Worm (Caenorhabditis elegans) whole organism, young adult: Measurements from ENCODE around the gene F09B9.5.

ENCODE experiments used
- B0035.1 ChIP-seq: sonication (generic microtip); optimal IDR thresholded peaks from 2 replicates; lab custom pipeline; 2016; ENCODE audit warnings: missing genetic modification characterization, mild to moderate bottlenecking, missing compliant biosample characterization, missing genotype, missing genetic modification reagents
- C06A6.2 ChIP-seq: fragments of 200-800 bp; sonication (Bioruptor generic); conservative IDR thresholded peaks from 2 replicates; pipeline ENCODE4 v1.3.6; 2022; ENCODE audit warnings: missing genetic modification characterization, missing compliant biosample characterization
- F10E7.11 ChIP-seq: sonication (generic microtip); optimal IDR thresholded peaks from 2 replicates; lab custom pipeline; 2017; ENCODE audit warnings: mild to moderate bottlenecking, missing genetic modification characterization, moderate library complexity, missing compliant biosample characterization
- F22D6.2 ChIP-seq: sonication (generic microtip); optimal IDR thresholded peaks from 2 replicates; lab custom pipeline; 2016; ENCODE audit warnings: mild to moderate bottlenecking, missing genetic modification characterization, missing compliant biosample characterization
- F49E8.2 ChIP-seq: sonication (generic microtip); optimal IDR thresholded peaks from 3 replicates; lab custom pipeline; 2017; ENCODE audit warnings: missing genetic modification characterization, mild to moderate bottlenecking, missing compliant biosample characterization, antibody characterized with exemption, moderate library complexity; ENCODE audit not compliant: insufficient read depth
- F55B11.4 ChIP-seq: sonication (generic microtip); optimal IDR thresholded peaks from 2 replicates; lab custom pipeline; 2016; ENCODE audit warnings: missing compliant biosample characterization, missing genetic modification characterization, borderline replicate concordance; ENCODE audit not compliant: insufficient read depth
- Y56A3A.18 ChIP-seq: fragments of 200-800 bp; sonication (Bioruptor generic); IDR thresholded peaks from 2 replicates; pipeline ENCODE4 v1.3.6; 2022; ENCODE audit warnings: missing genetic modification reagents, missing genetic modification characterization, missing compliant biosample characterization
- ZK185.1 ChIP-seq: sonication (generic microtip); optimal IDR thresholded peaks from 2 replicates; lab custom pipeline; 2016; ENCODE audit warnings: mild to moderate bottlenecking, missing genetic modification characterization, missing compliant biosample characterization; ENCODE audit not compliant: poor library complexity, severe bottlenecking
- akir-1 ChIP-seq: fragments of 200-800 bp; sonication (Bioruptor generic); optimal IDR thresholded peaks from 2 replicates; lab custom pipeline; 2018; ENCODE audit warnings: mild to moderate bottlenecking, missing genetic modification characterization, moderate library complexity, missing compliant biosample characterization
- ama-1 ChIP-seq, 3 experiments: fragments of 150-350 bp in 1 of 3; sonication (generic microtip) in 2 of 3; optimal IDR thresholded peaks; 2 replicates each; lab custom pipeline; 2014 to 2018; ENCODE audit warnings: missing biosample characterization in 2 of 3, missing genetic modification characterization in 2 of 3, missing genetic modification reagents in 2 of 3
- atf-7 ChIP-seq: sonication (generic microtip); optimal IDR thresholded peaks from 2 replicates; lab custom pipeline; 2017; ENCODE audit warnings: mild to moderate bottlenecking, missing genetic modification characterization, missing compliant biosample characterization
- bed-1 ChIP-seq: fragments of 200-800 bp; sonication (Bioruptor generic); IDR thresholded peaks from 2 replicates; pipeline ENCODE4 v1.3.6; 2022; ENCODE audit warnings: missing genetic modification reagents, missing genetic modification characterization, missing compliant biosample characterization
- bed-2 ChIP-seq: fragments of 200-800 bp; sonication (Bioruptor generic); IDR thresholded peaks from 2 replicates; pipeline ENCODE4 v1.3.6; 2022; ENCODE audit warnings: missing genetic modification reagents, missing genetic modification characterization, missing compliant biosample characterization
- ccch-3 ChIP-seq: fragments of 200-800 bp; sonication (Bioruptor generic); optimal IDR thresholded peaks from 2 replicates; lab custom pipeline; 2018; ENCODE audit warnings: mild to moderate bottlenecking, missing genetic modification characterization, missing compliant biosample characterization
- cebp-1 ChIP-seq, 2 experiments: fragments of 200-800 bp in 1 of 2; sonication (Bioruptor generic) in 1 of 2; sonication (generic microtip) in 1 of 2; IDR thresholded peaks in 1 of 2; optimal IDR thresholded peaks in 1 of 2; 2 replicates each; pipeline versions ENCODE4 v1.3.6 to Lab custom; 2017 to 2022; ENCODE audit warnings: missing compliant biosample characterization in 2 of 2, missing genetic modification characterization in 2 of 2, mild to moderate bottlenecking in 1 of 2, missing genetic modification reagents in 1 of 2, moderate library complexity in 1 of 2
- ceh-100 ChIP-seq: fragments of 200-800 bp; sonication (Bioruptor generic); IDR thresholded peaks from 2 replicates; pipeline ENCODE4 v1.3.6; 2022; ENCODE audit warnings: missing genetic modification reagents, missing genetic modification characterization, missing compliant biosample characterization
- ceh-27 ChIP-seq: fragments of 200-800 bp; sonication (Bioruptor generic); optimal IDR thresholded peaks from 2 replicates; lab custom pipeline; 2018; ENCODE audit warnings: mild to moderate bottlenecking, missing genetic modification characterization, moderate library complexity, missing compliant biosample characterization
- ceh-58 ChIP-seq: fragments of 200-800 bp; sonication (Bioruptor generic); IDR thresholded peaks from 2 replicates; pipeline ENCODE4 v1.3.6; 2022; ENCODE audit warnings: missing genetic modification characterization, missing compliant biosample characterization
- ceh-91 ChIP-seq: fragments of 200-800 bp; sonication (Bioruptor generic); IDR thresholded peaks from 2 replicates; pipeline ENCODE4 v1.3.6; 2022; ENCODE audit warnings: missing genetic modification reagents, missing genetic modification characterization, missing compliant biosample characterization
- chd-7 ChIP-seq: sonication (generic microtip); optimal IDR thresholded peaks from 2 replicates; lab custom pipeline; 2016; ENCODE audit warnings: mild to moderate bottlenecking, missing genetic modification characterization, moderate library complexity, missing compliant biosample characterization
- dpff-1 ChIP-seq: sonication (generic microtip); optimal IDR thresholded peaks from 2 replicates; lab custom pipeline; 2017; ENCODE audit warnings: mild to moderate bottlenecking, missing genetic modification characterization, missing compliant biosample characterization
- dpl-1 ChIP-seq: fragments of 150-350 bp; optimal IDR thresholded peaks from 2 replicates; lab custom pipeline; 2014; ENCODE audit warnings: missing biosample characterization, missing genetic modification reagents, missing genetic modification characterization
- ekl-4 ChIP-seq: fragments of 200-800 bp; sonication (Bioruptor generic); IDR thresholded peaks from 2 replicates; pipeline ENCODE4 v1.3.6; 2022; ENCODE audit warnings: missing genetic modification reagents, missing genetic modification characterization, missing compliant biosample characterization
- gei-17 ChIP-seq: fragments of 200-800 bp; sonication (Bioruptor generic); optimal IDR thresholded peaks from 2 replicates; lab custom pipeline; 2018; ENCODE audit warnings: mild to moderate bottlenecking, missing genetic modification characterization, missing compliant biosample characterization
- hmg-20 ChIP-seq: fragments of 200-800 bp; sonication (Bioruptor generic); IDR thresholded peaks from 2 replicates; pipeline ENCODE4 v1.3.6; 2022; ENCODE audit warnings: missing genetic modification reagents, missing genetic modification characterization, missing compliant biosample characterization
- hsf-1 ChIP-seq: fragments of 200-800 bp; sonication (Bioruptor generic); IDR thresholded peaks from 2 replicates; pipeline ENCODE4 v1.3.6; 2022; ENCODE audit warnings: missing genetic modification reagents, missing genetic modification characterization, missing compliant biosample characterization
- lag-1 ChIP-seq: fragments of 200-800 bp; sonication (Bioruptor generic); IDR thresholded peaks from 2 replicates; pipeline ENCODE4 v1.3.6; 2022; ENCODE audit warnings: missing genetic modification reagents, missing genetic modification characterization, missing compliant biosample characterization
- let-607 ChIP-seq, 2 experiments: fragments of 200-800 bp in 1 of 2; sonication (Bioruptor generic) in 1 of 2; sonication (generic microtip) in 1 of 2; optimal IDR thresholded peaks; 2 replicates each; lab custom pipeline; 2016 to 2018; ENCODE audit warnings: mild to moderate bottlenecking in 2 of 2, missing compliant biosample characterization in 2 of 2, missing genetic modification characterization in 2 of 2, moderate library complexity in 2 of 2, missing genotype in 1 of 2
- lin-26 ChIP-seq: fragments of 200-800 bp; sonication (Bioruptor generic); IDR thresholded peaks from 2 replicates; pipeline ENCODE4 v1.3.6; 2022; ENCODE audit warnings: missing genetic modification reagents, missing genetic modification characterization, missing compliant biosample characterization
- lin-54 ChIP-seq: fragments of 200-800 bp; sonication (Bioruptor generic); optimal IDR thresholded peaks from 2 replicates; lab custom pipeline; 2018; ENCODE audit warnings: mild to moderate bottlenecking, missing genetic modification characterization, missing compliant biosample characterization
- lsl-1 ChIP-seq: fragments of 200-800 bp; sonication (Bioruptor generic); optimal IDR thresholded peaks from 2 replicates; lab custom pipeline; 2018; ENCODE audit warnings: mild to moderate bottlenecking, missing genetic modification characterization, moderate library complexity, missing compliant biosample characterization
- madf-3 ChIP-seq: fragments of 200-800 bp; sonication (Bioruptor generic); IDR thresholded peaks from 2 replicates; pipeline ENCODE4 v1.3.6; 2022; ENCODE audit warnings: missing genetic modification reagents, missing genetic modification characterization, missing compliant biosample characterization
- nhr-27 ChIP-seq: fragments of 200-800 bp; sonication (Bioruptor generic); optimal IDR thresholded peaks from 2 replicates; lab custom pipeline; 2018; ENCODE audit warnings: mild to moderate bottlenecking, missing genetic modification characterization, moderate library complexity, missing compliant biosample characterization
- nhr-80 ChIP-seq: sonication (generic microtip); optimal IDR thresholded peaks from 2 replicates; lab custom pipeline; 2016; ENCODE audit warnings: missing genetic modification characterization, missing compliant biosample characterization
- nhr-90 ChIP-seq: sonication (generic microtip); optimal IDR thresholded peaks from 2 replicates; lab custom pipeline; 2016; ENCODE audit warnings: missing genotype, mild to moderate bottlenecking, missing genetic modification characterization, missing compliant biosample characterization
- pha-4 ChIP-seq: fragments of 150-350 bp; sonication (generic microtip); optimal IDR thresholded peaks from 2 replicates; lab custom pipeline; 2014; ENCODE audit warnings: missing biosample characterization, missing genetic modification reagents, missing genetic modification characterization
- sdz-38 ChIP-seq: sonication (generic microtip); optimal IDR thresholded peaks from 2 replicates; lab custom pipeline; 2016; ENCODE audit warnings: missing genotype, missing genetic modification characterization, missing compliant biosample characterization
- sea-2 ChIP-seq: fragments of 200-800 bp; sonication (Bioruptor generic); IDR thresholded peaks from 2 replicates; pipeline ENCODE4 v1.3.6; 2022; ENCODE audit warnings: missing genetic modification characterization, missing compliant biosample characterization
- snpc-1.1 ChIP-seq: sonication (generic microtip); optimal IDR thresholded peaks from 2 replicates; lab custom pipeline; 2017; ENCODE audit warnings: missing genetic modification characterization, mild to moderate bottlenecking, missing compliant biosample characterization, antibody characterized with exemption, moderate library complexity, missing genotype, missing genetic modification reagents; ENCODE audit not compliant: insufficient read depth
- snpc-4 ChIP-seq, 5 experiments: fragments of 150-350 bp in 1 of 5; sonication (generic microtip) in 4 of 5; optimal IDR thresholded peaks; 2 replicates each; lab custom pipeline; 2014 to 2018; ENCODE audit warnings: missing genetic modification characterization in 5 of 5, missing biosample characterization in 3 of 5, antibody characterized with exemption in 2 of 5, mild to moderate bottlenecking in 2 of 5, missing compliant biosample characterization in 2 of 5, missing genotype in 2 of 5, moderate library complexity in 2 of 5, missing genetic modification reagents in 1 of 5
- tbp1 ChIP-seq: fragments of 200-800 bp; sonication (Bioruptor generic); optimal IDR thresholded peaks from 2 replicates; lab custom pipeline; 2018; ENCODE audit warnings: mild to moderate bottlenecking, missing genetic modification characterization, missing compliant biosample characterization
- tlf-1 ChIP-seq: fragments of 200-800 bp; sonication (Bioruptor generic); optimal IDR thresholded peaks from 2 replicates; lab custom pipeline; 2018; ENCODE audit warnings: mild to moderate bottlenecking, missing genetic modification characterization, missing compliant biosample characterization
- unc-62 ChIP-seq: fragments of 150-350 bp; optimal IDR thresholded peaks from 2 replicates; lab custom pipeline; 2014; ENCODE audit warnings: missing biosample characterization, missing genetic modification reagents, missing genetic modification characterization
- xnd-1 ChIP-seq: sonication (generic microtip); optimal IDR thresholded peaks from 2 replicates; lab custom pipeline; 2016; ENCODE audit warnings: missing genotype, missing genetic modification reagents, missing genetic modification characterization, missing compliant biosample characterization
- ztf-18 ChIP-seq: sonication (generic microtip); optimal IDR thresholded peaks from 2 replicates; lab custom pipeline; 2016; ENCODE audit warnings: missing genotype, mild to moderate bottlenecking, missing genetic modification characterization, missing compliant biosample characterization
- ztf-26 ChIP-seq: sonication (generic microtip); optimal IDR thresholded peaks from 2 replicates; lab custom pipeline; 2017; ENCODE audit warnings: missing genetic modification characterization, missing compliant biosample characterization
- ztf-6 ChIP-seq: fragments of 200-800 bp; sonication (Bioruptor generic); IDR thresholded peaks from 2 replicates; pipeline ENCODE4 v1.3.6; 2022; ENCODE audit warnings: missing genetic modification reagents, missing genetic modification characterization, missing compliant biosample characterization

Gene F09B9.5

ce11 chrX:10146592-10146991 is 8.0 kb upstream of the F09B9.5 start, which contains the start of gene unc-115 (continued):
- TF ChIP-seq B0035.1 (tag; lab: Kevin White, UChicago), result no peak
- TF ChIP-seq ccch-3 (GFP tag; lab: Kevin White, UChicago), result no peak
- no peak for TF ChIP-seq ceh-100 (GFP tag; lab: Robert Waterston, UW)
- no peak for TF ChIP-seq sea-2 (GFP tag; lab: Robert Waterston, UW)
- no peak for TF ChIP-seq hsf-1 (GFP tag; lab: Robert Waterston, UW)
- TF ChIP-seq nhr-90 (tag; lab: Kevin White, UChicago), result peak; percentile 6
- peak; percentile 53 for TF ChIP-seq gei-17 (GFP tag; lab: Kevin White, UChicago)
- TF ChIP-seq F49E8.2 (tag; lab: Kevin White, UChicago), result no peak
- peak; percentile 84 for TF ChIP-seq ceh-27 (GFP tag; lab: Kevin White, UChicago)
- TF ChIP-seq ztf-18, result no peak
- peak; percentile 46 for TF ChIP-seq ztf-26 (tag; lab: Kevin White, UChicago)
- no peak for TF ChIP-seq ama-1 (optimal IDR thresholded peaks at IDR 0.05; lab: Kevin White, UChicago)
- TF ChIP-seq ama-1 (GFP tag; optimal IDR thresholded peaks at IDR 0.05; lab: Kevin White, UChicago), result no peak
- TF ChIP-seq snpc-4 (GFP tag; optimal IDR thresholded peaks at IDR 0.05; lab: Kevin White, UChicago), result peak; percentile 44
- peak in 3 of 4 experiments; percentile 37 to 69 (median 47) for TF ChIP-seq snpc-4 (tag; optimal IDR thresholded peaks at IDR 0.05; lab: Kevin White, UChicago)
- TF ChIP-seq xnd-1 (tag; lab: Kevin White, UChicago), result no peak
- TF ChIP-seq ceh-58 (GFP tag; lab: Robert Waterston, UW), result no peak
- no peak for TF ChIP-seq tlf-1 (GFP tag; lab: Kevin White, UChicago)
- no peak for TF ChIP-seq nhr-27
- no peak for TF ChIP-seq Y56A3A.18 (GFP tag; lab: Robert Waterston, UW)
- no peak for TF ChIP-seq ceh-91
- peak; percentile 49 for TF ChIP-seq atf-7 (tag; lab: Kevin White, UChicago)
- TF ChIP-seq pha-4 (tag; lab: Kevin White, UChicago), result no peak
- 0 out of 2 replicates have a peak, but pooled peaks have one; percentile 7 for TF ChIP-seq lin-26 (GFP tag; lab: Robert Waterston, UW)
- TF ChIP-seq madf-3 (GFP tag; lab: Robert Waterston, UW), result no peak
- peak; percentile 60 for TF ChIP-seq tbp1 (GFP tag; lab: Kevin White, UChicago)
- peak in 1 of 2 experiments; percentile 25 for TF ChIP-seq let-607 (tag; optimal IDR thresholded peaks at IDR 0.05; lab: Kevin White, UChicago)
- TF ChIP-seq ztf-6 (GFP tag; lab: Robert Waterston, UW), result no peak
- TF ChIP-seq lsl-1 (GFP tag; lab: Kevin White, UChicago), result no peak
- no peak for TF ChIP-seq sdz-38 (tag; lab: Kevin White, UChicago)
- no peak for TF ChIP-seq F22D6.2
- TF ChIP-seq F10E7.11 (tag; lab: Kevin White, UChicago), result no peak
- TF ChIP-seq chd-7 (tag; lab: Kevin White, UChicago), result peak; percentile 31
- TF ChIP-seq bed-1 (GFP tag; lab: Robert Waterston, UW), result no peak
- peak; percentile 13 for TF ChIP-seq lin-54 (GFP tag; lab: Kevin White, UChicago)
- no peak for TF ChIP-seq dpl-1 (GFP tag; lab: Kevin White, UChicago)
- peak; percentile 64 for TF ChIP-seq nhr-80 (tag; lab: Kevin White, UChicago)
- no peak for TF ChIP-seq akir-1 (GFP tag; lab: Kevin White, UChicago)
- TF ChIP-seq lag-1, result no peak
- TF ChIP-seq ZK185.1 (tag; lab: Kevin White, UChicago), result peak; percentile 59
- TF ChIP-seq bed-2, result no peak
- no peak; the same call in 1 of the 2 replicates for TF ChIP-seq C06A6.2 (GFP tag; lab: Robert Waterston, UW)
- TF ChIP-seq snpc-1.1 (tag; lab: Kevin White, UChicago), result no peak
- TF ChIP-seq hmg-20 (GFP tag; lab: Robert Waterston, UW), result no peak
- no peak for TF ChIP-seq dpff-1 (tag; lab: Kevin White, UChicago)
- TF ChIP-seq ekl-4 (GFP tag; lab: Robert Waterston, UW), result peak; percentile 72
- TF ChIP-seq cebp-1 (GFP tag; IDR thresholded peaks at IDR 0.05; lab: Robert Waterston, UW), result no peak
- TF ChIP-seq cebp-1 (tag; optimal IDR thresholded peaks at IDR 0.05; lab: Kevin White, UChicago), result peak; percentile 81
- no peak for TF ChIP-seq F55B11.4 (tag; lab: Kevin White, UChicago)
- peak; percentile 48 for TF ChIP-seq unc-62
